Worm (Caenorhabditis elegans) whole organism, midembryonic: ENCODE results near the gene C50F4.6.

Source experiments
- cog-1 ChIP-seq: sonication (generic microtip); optimal IDR thresholded peaks from 2 replicates; lab custom pipeline; 2016; ENCODE audit warnings: missing genetic modification characterization, missing compliant biosample characterization
- flt-1 ChIP-seq: fragments of 200-800 bp; sonication (Bioruptor generic); IDR thresholded peaks from 2 replicates; pipeline ENCODE4 v1.3.6; 2022; ENCODE audit warnings: missing genetic modification characterization, missing compliant biosample characterization
- klf-2 ChIP-seq: fragments of 200-800 bp; sonication (Bioruptor generic); conservative IDR thresholded peaks from 2 replicates; pipeline ENCODE4 v1.3.6; 2022; ENCODE audit warnings: missing genetic modification reagents, missing genetic modification characterization, missing compliant biosample characterization
- med-1 ChIP-seq: sonication (generic microtip); optimal IDR thresholded peaks from 2 replicates; lab custom pipeline; 2017; ENCODE audit warnings: missing genetic modification characterization, mild to moderate bottlenecking, missing compliant biosample characterization, antibody characterized with exemption, missing genetic modification reagents; ENCODE audit not compliant: insufficient read depth
- ref-1 ChIP-seq: fragments of 200-800 bp; sonication (Bioruptor generic); conservative IDR thresholded peaks from 2 replicates; pipeline ENCODE4 v1.3.6; 2022; ENCODE audit warnings: missing genetic modification reagents, missing genetic modification characterization, missing compliant biosample characterization
- tab-1 ChIP-seq: fragments of 200-800 bp; sonication (Bioruptor generic); IDR thresholded peaks from 2 replicates; pipeline ENCODE4 v1.3.6; 2022; ENCODE audit warnings: missing genetic modification characterization, missing compliant biosample characterization
- ztf-23 ChIP-seq: fragments of 200-800 bp; sonication (Bioruptor generic); IDR thresholded peaks from 2 replicates; pipeline ENCODE4 v1.3.6; 2022; ENCODE audit warnings: missing genetic modification reagents, missing genetic modification characterization, missing compliant biosample characterization
- ztf-29 ChIP-seq: fragments of 200-800 bp; sonication (Bioruptor generic); IDR thresholded peaks from 2 replicates; pipeline ENCODE4 v1.3.6; 2022; ENCODE audit warnings: missing genetic modification reagents, missing genetic modification characterization, missing compliant biosample characterization

ce11 chrV:9541506-9541905 lies 4.4 kb upstream of the C50F4.6 start, which contains the start of gene C50F4.16:
- TF ChIP-seq ztf-23 (GFP tag; lab: Robert Waterston, UW) (no peak), klf-2 (GFP tag; lab: Robert Waterston, UW) (no peak), ztf-29 (GFP tag; lab: Robert Waterston, UW) (no peak), tab-1 (GFP tag; lab: Robert Waterston, UW) (no peak), cog-1 (tag; lab: Kevin White, UChicago) (no peak), flt-1 (GFP tag; lab: Robert Waterston, UW) (no peak), ref-1 (GFP tag; lab: Robert Waterston, UW) (no peak), med-1 (no peak)
